Fruit fly (Drosophila melanogaster): ENCODE results near the gene CG34012.

CG34012 gene

dm6 chr3L:11074043-11074853 is 35.1 kb downstream of the CG34012 start, which contains the start of the genes Pfdn2 and Noc1 (continued):
- TF ChIP-seq CG3281 (GFP tag; optimal IDR thresholded peaks at IDR 0.05) (no peak), lmd (GFP tag; IDR thresholded peaks at IDR 0.05) (peak; percentile 49), Elba2 (GFP tag; optimal IDR thresholded peaks at IDR 0.05) (no peak), caup (GFP tag; optimal IDR thresholded peaks at IDR 0.05; ENCODE audit: severe bottlenecking) (no peak), CG43689 (GFP tag; IDR thresholded peaks at IDR 0.05) (no peak), danr (GFP tag; IDR thresholded peaks at IDR 0.05) (0 out of 2 replicates have a peak, but pooled peaks have one; percentile 9), CG6854 (GFP tag; optimal IDR thresholded peaks at IDR 0.05) (no peak), CG12744 (GFP tag; optimal IDR thresholded peaks at IDR 0.05) (no peak), CG9932 (GFP tag; IDR thresholded peaks at IDR 0.05) (peak; percentile 73), CG16813 (GFP tag; IDR thresholded peaks at IDR 0.05; ENCODE audit: partially characterized antibody) (no peak), CG2116 (GFP tag; optimal IDR thresholded peaks at IDR 0.05) (peak; percentile 18), CG15696 (tag; optimal IDR thresholded peaks at IDR 0.05) (peak; percentile 54), wdn (GFP tag; IDR thresholded peaks at IDR 0.05) (peak; percentile 39; the same call in 1 of the 2 replicates), CG15011 (GFP tag; optimal IDR thresholded peaks at IDR 0.05) (no peak), CG12942 (GFP tag; optimal IDR thresholded peaks at IDR 0.05) (peak; percentile 56), CG11093 (GFP tag; IDR thresholded peaks at IDR 0.05) (no peak), CG13775 (GFP tag; optimal IDR thresholded peaks at IDR 0.05) (peak; percentile 64), Oli (tag; optimal IDR thresholded peaks at IDR 0.05) (peak; percentile 41), CG11504 (tag; optimal IDR thresholded peaks at IDR 0.05) (no peak), CG7987 (GFP tag; optimal IDR thresholded peaks at IDR 0.05) (no peak), Sry-β (GFP tag; optimal IDR thresholded peaks at IDR 0.05) (no peak), CG17385 (GFP tag; optimal IDR thresholded peaks at IDR 0.05) (peak; percentile 35), CG13287 (GFP tag; IDR thresholded peaks at IDR 0.05; ENCODE audit: partially characterized antibody) (no peak), Atf6 (GFP tag; IDR thresholded peaks at IDR 0.05) (no peak)

dm6 chr3L:11071057-11071456 is 38.2 kb downstream of the CG34012 start:
- peak; percentile 79 for TF ChIP-seq mirr (GFP tag; optimal IDR thresholded peaks at IDR 0.05)
- no peak for TF ChIP-seq CG11560 (tag; IDR thresholded peaks at IDR 0.05)
- TF ChIP-seq nerfin-2 (GFP tag; IDR thresholded peaks at IDR 0.05; ENCODE audit: partially characterized antibody), result 0 out of 2 replicates have a peak, but pooled peaks have one; percentile 27
- no peak for TF ChIP-seq CG4360 (GFP tag; IDR thresholded peaks at IDR 0.05)
- no peak for TF ChIP-seq ken (GFP tag; IDR thresholded peaks at IDR 0.05)
- peak; percentile 30 for TF ChIP-seq grn (GFP tag; optimal IDR thresholded peaks at IDR 0.05)
- no peak for TF ChIP-seq CG9932 (GFP tag; IDR thresholded peaks at IDR 0.05)
- TF ChIP-seq CG15269 (tag; optimal IDR thresholded peaks at IDR 0.05), result no peak
- TF ChIP-seq CG10209 (GFP tag; optimal IDR thresholded peaks at IDR 0.05), result no peak
- peak; percentile 83 for TF ChIP-seq CG11696 (GFP tag; IDR thresholded peaks at IDR 0.05)
- TF ChIP-seq yki (optimal IDR thresholded peaks at IDR 0.05), result no peak
- TF ChIP-seq CG8359 (GFP tag; optimal IDR thresholded peaks at IDR 0.05; ENCODE audit: borderline replicate concordance), result no peak
- peak; percentile 79 for TF ChIP-seq exex (tag; optimal IDR thresholded peaks at IDR 0.05)
- TF ChIP-seq Med (GFP tag), result peak; percentile 18

dm6 chr3L:11070372-11070854 is 38.9 kb downstream of the CG34012 start, which contains the start of gene Mocs1:
TSS of gene Mocs1 (plus strand) at chr3L:11070526.
- no peak for TF ChIP-seq CG17186 (GFP tag; optimal IDR thresholded peaks at IDR 0.05)
- no peak for TF ChIP-seq Abd-B (GFP tag; optimal IDR thresholded peaks at IDR 0.05)
- no peak for TF ChIP-seq CkIIα-i1 (GFP tag; IDR thresholded peaks at IDR 0.05)
- TF ChIP-seq vfl (GFP tag; optimal IDR thresholded peaks at IDR 0.05), result no peak
- TF ChIP-seq CG34422 (GFP tag; IDR thresholded peaks at IDR 0.05), result peak; percentile 77; the same call in 1 of the 3 replicates
- no peak for TF ChIP-seq pros (GFP tag; optimal IDR thresholded peaks at IDR 0.05)
- peak; percentile 30; the same call in 1 of the 2 replicates for TF ChIP-seq wdn (GFP tag; IDR thresholded peaks at IDR 0.05)
- peak; percentile 41 for TF ChIP-seq Fer1 (GFP tag; optimal IDR thresholded peaks at IDR 0.05)
- no peak for TF ChIP-seq CG2120 (GFP tag; optimal IDR thresholded peaks at IDR 0.05)
- no peak for TF ChIP-seq disco-r (GFP tag; optimal IDR thresholded peaks at IDR 0.05)
- peak; percentile 60; the same call in 1 of the 2 replicates for TF ChIP-seq rib (GFP tag; IDR thresholded peaks at IDR 0.05)
- TF ChIP-seq usp (GFP tag; optimal IDR thresholded peaks at IDR 0.05), result no peak
- peak; percentile 19; the same call in 1 of the 2 replicates for TF ChIP-seq ranshi (GFP tag; IDR thresholded peaks at IDR 0.05)
